Fruit fly (Drosophila melanogaster) whole organism, embryonic: ENCODE results near the gene Phae1.

Experiments
- Abd-B ChIP-seq: fragments of 200-800 bp; sonication (Bioruptor generic); optimal IDR thresholded peaks from 2 replicates; lab custom pipeline; 2018; ENCODE audit warnings: missing biosample characterization, mild to moderate bottlenecking, missing genetic modification characterization, moderate library complexity
- C15 ChIP-seq: fragments of 200-800 bp; sonication (Bioruptor generic); IDR thresholded peaks from 3 replicates; pipeline ENCODE4 v1.3.6; 2022; ENCODE audit warnings: missing biosample characterization, missing genetic modification characterization
- CG10366 ChIP-seq: fragments of 200-800 bp; sonication (Bioruptor generic); IDR thresholded peaks from 2 replicates; pipeline ENCODE4 v1.3.6; 2022; ENCODE audit warnings: missing biosample characterization, missing genetic modification characterization
- CG10462 ChIP-seq: fragments of 200-800 bp; sonication (Bioruptor generic); optimal IDR thresholded peaks from 2 replicates; lab custom pipeline; 2016; ENCODE audit warnings: missing biosample characterization, missing genetic modification characterization
- CG11085 ChIP-seq: fragments of 200-800 bp; sonication (Bioruptor generic); IDR thresholded peaks from 2 replicates; pipeline ENCODE4 v1.3.6; 2022; ENCODE audit warnings: missing biosample characterization, missing genetic modification characterization
- CG11398 ChIP-seq: fragments of 200-800 bp; sonication (Bioruptor generic); optimal IDR thresholded peaks from 2 replicates; lab custom pipeline; 2016; ENCODE audit warnings: missing biosample characterization, missing genetic modification characterization
- CG12236 ChIP-seq: fragments of 200-800 bp; sonication (Bioruptor generic); optimal IDR thresholded peaks from 2 replicates; lab custom pipeline; 2016; ENCODE audit warnings: missing biosample characterization, missing genetic modification characterization
- CG12391 ChIP-seq: fragments of 200-800 bp; sonication (Bioruptor generic); optimal IDR thresholded peaks from 3 replicates; lab custom pipeline; 2018; ENCODE audit warnings: missing biosample characterization, mild to moderate bottlenecking, missing genetic modification characterization, moderate library complexity
- CG12769 ChIP-seq: fragments of 200-800 bp; sonication (Bioruptor generic); optimal IDR thresholded peaks from 2 replicates; lab custom pipeline; 2019; ENCODE audit warnings: missing biosample characterization, mild to moderate bottlenecking, missing genetic modification characterization, moderate library complexity
- CG13624 ChIP-seq: fragments of 200-800 bp; sonication (Bioruptor generic); optimal IDR thresholded peaks from 2 replicates; lab custom pipeline; 2016; ENCODE audit warnings: missing biosample characterization, missing genetic modification characterization
- CG1603 ChIP-seq: fragments of 200-800 bp; sonication (Bioruptor generic); optimal IDR thresholded peaks from 2 replicates; lab custom pipeline; 2019; ENCODE audit warnings: missing biosample characterization, mild to moderate bottlenecking, missing genetic modification characterization, moderate library complexity
- CG17829 ChIP-seq: fragments of 200-800 bp; optimal IDR thresholded peaks from 2 replicates; lab custom pipeline; 2019; ENCODE audit warnings: missing biosample characterization, mild to moderate bottlenecking, missing genetic modification characterization, moderate library complexity
- CG1832 ChIP-seq: fragments of 200-800 bp; sonication (Bioruptor generic); optimal IDR thresholded peaks from 2 replicates; lab custom pipeline; 2017; ENCODE audit warnings: missing biosample characterization, mild to moderate bottlenecking, missing genetic modification characterization, inconsistent platforms
- CG2129 ChIP-seq: fragments of 200-800 bp; sonication (Bioruptor generic); IDR thresholded peaks from 2 replicates; pipeline ENCODE4 v1.3.6; 2022; ENCODE audit warnings: missing biosample characterization, missing genetic modification characterization; ENCODE audit not compliant: partially characterized antibody
- CG31224 ChIP-seq: fragments of 200-800 bp; sonication (Bioruptor generic); IDR thresholded peaks from 2 replicates; pipeline ENCODE4 v1.3.6; 2022; ENCODE audit warnings: missing biosample characterization, missing genetic modification characterization
- CG32532 ChIP-seq: fragments of 200-800 bp; sonication (Bioruptor generic); IDR thresholded peaks from 2 replicates; pipeline ENCODE4 v1.3.6; 2022; ENCODE audit warnings: missing biosample characterization, missing genetic modification characterization
- CG34224 ChIP-seq: fragments of 200-800 bp; sonication (Bioruptor generic); IDR thresholded peaks from 3 replicates; pipeline ENCODE4 v1.3.6; 2022; ENCODE audit warnings: missing biosample characterization, missing genetic modification characterization; ENCODE audit not compliant: partially characterized antibody
- CG4328 ChIP-seq: fragments of 200-800 bp; sonication (Bioruptor generic); optimal IDR thresholded peaks from 3 replicates; lab custom pipeline; 2017; ENCODE audit warnings: missing biosample characterization, missing genetic modification reagents, missing genetic modification characterization
- CG7271 ChIP-seq: fragments of 200-800 bp; sonication (Bioruptor generic); optimal IDR thresholded peaks from 2 replicates; lab custom pipeline; 2018; ENCODE audit warnings: missing biosample characterization, mild to moderate bottlenecking, missing genetic modification characterization, moderate library complexity
- CG7556 ChIP-seq: fragments of 200-800 bp; sonication (Bioruptor generic); optimal IDR thresholded peaks from 2 replicates; lab custom pipeline; 2017; ENCODE audit warnings: missing biosample characterization, mild to moderate bottlenecking, missing genetic modification characterization
- CG8089 ChIP-seq: fragments of 200-800 bp; sonication (Bioruptor generic); optimal IDR thresholded peaks from 3 replicates; lab custom pipeline; 2016; ENCODE audit warnings: missing biosample characterization, missing genetic modification characterization
- CG8281 ChIP-seq: fragments of 200-800 bp; sonication (Bioruptor generic); optimal IDR thresholded peaks from 2 replicates; lab custom pipeline; 2018; ENCODE audit warnings: missing biosample characterization, mild to moderate bottlenecking, missing genetic modification characterization, moderate library complexity
- CG8359 ChIP-seq: fragments of 200-800 bp; sonication (Bioruptor generic); optimal IDR thresholded peaks from 2 replicates; lab custom pipeline; 2017; ENCODE audit warnings: missing biosample characterization, mild to moderate bottlenecking, missing genetic modification characterization, borderline replicate concordance
- CG9215 ChIP-seq: fragments of 200-800 bp; sonication (Bioruptor generic); IDR thresholded peaks from 2 replicates; pipeline ENCODE4 v1.3.6; 2022; ENCODE audit warnings: missing biosample characterization, missing genetic modification characterization
- CG9797 ChIP-seq: fragments of 200-800 bp; sonication (Bioruptor generic); optimal IDR thresholded peaks from 3 replicates; lab custom pipeline; 2018; ENCODE audit warnings: missing biosample characterization, mild to moderate bottlenecking, missing genetic modification characterization
- Chrac-16 ChIP-seq: fragments of 200-800 bp; sonication (Bioruptor generic); optimal IDR thresholded peaks from 3 replicates; lab custom pipeline; 2016; ENCODE audit warnings: missing biosample characterization, missing genetic modification characterization
- Dad ChIP-seq: fragments of 200-800 bp; sonication (Bioruptor generic); optimal IDR thresholded peaks from 3 replicates; lab custom pipeline; 2016; ENCODE audit warnings: missing biosample characterization, missing genetic modification characterization
- Dbx ChIP-seq: fragments of 200-800 bp; sonication (Bioruptor generic); IDR thresholded peaks from 3 replicates; pipeline ENCODE4 v1.3.6; 2022; ENCODE audit warnings: missing biosample characterization, missing genetic modification characterization
- Dref ChIP-seq: fragments of 200-800 bp; sonication (Bioruptor generic); IDR thresholded peaks from 2 replicates; pipeline ENCODE4 v1.3.6; 2022; ENCODE audit warnings: missing biosample characterization, missing genetic modification characterization
- Elba2 ChIP-seq: fragments of 200-800 bp; sonication (Bioruptor generic); optimal IDR thresholded peaks from 3 replicates; lab custom pipeline; 2016; ENCODE audit warnings: missing biosample characterization, missing genetic modification characterization
- HLH4C ChIP-seq: fragments of 200-800 bp; sonication (Bioruptor generic); IDR thresholded peaks from 3 replicates; pipeline ENCODE4 v1.3.6; 2022; ENCODE audit warnings: missing biosample characterization, missing genetic modification characterization; ENCODE audit not compliant: partially characterized antibody
- Mad ChIP-seq: fragments of 200-800 bp; sonication (Bioruptor generic); optimal IDR thresholded peaks from 2 replicates; lab custom pipeline; 2016; ENCODE audit warnings: missing biosample characterization, missing genetic modification characterization
- Meics ChIP-seq: fragments of 200-800 bp; sonication (Bioruptor generic); optimal IDR thresholded peaks from 2 replicates; lab custom pipeline; 2017; ENCODE audit warnings: missing biosample characterization, mild to moderate bottlenecking, missing genetic modification characterization
- Myb ChIP-seq: fragments of 200-800 bp; sonication (Bioruptor generic); optimal IDR thresholded peaks from 2 replicates; lab custom pipeline; 2016; ENCODE audit warnings: missing biosample characterization, missing genetic modification characterization
- aop ChIP-seq: fragments of 200-800 bp; sonication (Bioruptor generic); IDR thresholded peaks from 2 replicates; pipeline ENCODE4 v1.3.6; 2022; ENCODE audit warnings: missing biosample characterization, missing genetic modification characterization
- bowl ChIP-seq: fragments of 200-800 bp; sonication (Bioruptor generic); IDR thresholded peaks from 2 replicates; pipeline ENCODE4 v1.3.6; 2022; ENCODE audit warnings: missing biosample characterization, missing genetic modification characterization
- emc ChIP-seq: fragments of 200-800 bp; sonication (Bioruptor generic); optimal IDR thresholded peaks from 2 replicates; lab custom pipeline; 2016; ENCODE audit warnings: missing biosample characterization, missing genetic modification characterization
- gt ChIP-seq: fragments of 200-800 bp; sonication (Bioruptor generic); IDR thresholded peaks from 2 replicates; pipeline ENCODE4 v1.3.6; 2022; ENCODE audit warnings: missing biosample characterization, missing genetic modification characterization
- hth ChIP-seq: fragments of >200 bp; optimal IDR thresholded peaks from 2 replicates; lab custom pipeline; 2017; ENCODE audit warnings: inconsistent platforms
- pho ChIP-seq: fragments of 200-800 bp; sonication (Bioruptor generic); optimal IDR thresholded peaks from 2 replicates; lab custom pipeline; 2016; ENCODE audit warnings: missing biosample characterization, missing genetic modification characterization
- phol ChIP-seq: fragments of 200-800 bp; sonication (Bioruptor generic); optimal IDR thresholded peaks from 3 replicates; lab custom pipeline; 2018; ENCODE audit warnings: missing biosample characterization, mild to moderate bottlenecking, missing genetic modification characterization, moderate library complexity
- row ChIP-seq: fragments of 200-800 bp; sonication (Bioruptor generic); IDR thresholded peaks from 3 replicates; pipeline ENCODE4 v1.3.6; 2022; ENCODE audit warnings: missing biosample characterization, missing genetic modification characterization
- sd ChIP-seq: fragments of 200-800 bp; sonication (Bioruptor generic); optimal IDR thresholded peaks from 3 replicates; lab custom pipeline; 2018; ENCODE audit warnings: missing biosample characterization, mild to moderate bottlenecking, missing genetic modification characterization, moderate library complexity
- sens-2 ChIP-seq: fragments of 200-800 bp; sonication (Bioruptor generic); IDR thresholded peaks from 2 replicates; pipeline ENCODE4 v1.3.6; 2022; ENCODE audit warnings: missing biosample characterization, missing genetic modification characterization
- sima ChIP-seq: fragments of 200-800 bp; sonication (Bioruptor generic); optimal IDR thresholded peaks from 2 replicates; lab custom pipeline; 2016; ENCODE audit warnings: missing biosample characterization, missing genetic modification characterization
- slou ChIP-seq: fragments of 200-800 bp; sonication (Bioruptor generic); optimal IDR thresholded peaks from 3 replicates; lab custom pipeline; 2016; ENCODE audit warnings: missing biosample characterization, missing genetic modification characterization
- sug ChIP-seq: fragments of 200-800 bp; optimal IDR thresholded peaks from 2 replicates; lab custom pipeline; 2019; ENCODE audit warnings: missing biosample characterization, mild to moderate bottlenecking, missing genetic modification characterization, moderate library complexity
- vnd ChIP-seq: fragments of 200-800 bp; sonication (Bioruptor generic); IDR thresholded peaks from 3 replicates; pipeline ENCODE4 v1.3.6; 2022; ENCODE audit warnings: missing biosample characterization, missing genetic modification characterization; ENCODE audit not compliant: partially characterized antibody

Phae1 gene

dm6 chr2L:12103231-12104210 lies 5.7 kb upstream of the Phae1 start, which contains the start of the genes Patsas and ThrRS (continued):
- TF ChIP-seq row (peak; percentile 95), emc (GFP tag; lab: Kevin White, UChicago) (peak; percentile 61), sd (tag; lab: Kevin White, UChicago) (peak; percentile 61), CG12391 (tag; lab: Kevin White, UChicago) (peak; percentile 92), CG10366 (GFP tag; lab: Robert Waterston, UW) (peak; percentile 78), CG7556 (GFP tag; lab: Kevin White, UChicago) (peak; percentile 81), CG1603 (tag; lab: Kevin White, UChicago) (peak; percentile 65), Chrac-16 (GFP tag; lab: Kevin White, UChicago) (peak; percentile 85), hth (no peak), CG1832 (GFP tag; lab: Kevin White, UChicago) (no peak), CG34224 (no peak), sug (tag; lab: Kevin White, UChicago) (peak; percentile 86), CG9215 (GFP tag; lab: Robert Waterston, UW) (peak; percentile 95), CG7271 (tag; lab: Kevin White, UChicago) (peak; percentile 47), Abd-B (GFP tag; lab: Kevin White, UChicago) (peak; percentile 96), CG31224 (peak; percentile 67), aop (peak; percentile 53; the same call in 1 of the 2 replicates), Elba2 (peak; percentile 63), CG8281 (tag; lab: Kevin White, UChicago) (peak; percentile 68), CG2129 (GFP tag; lab: Robert Waterston, UW) (no peak), sima (peak; percentile 36), gt (GFP tag; lab: Robert Waterston, UW) (peak; percentile 53; the same call in 1 of the 2 replicates), Myb (peak; percentile 66), Mad (peak; percentile 54), HLH4C (no peak), CG11398 (no peak), CG10462 (GFP tag; lab: Kevin White, UChicago) (peak; percentile 73), Meics (GFP tag; lab: Kevin White, UChicago) (peak; percentile 87), vnd (GFP tag; lab: Robert Waterston, UW) (no peak), CG4328 (GFP tag; lab: Kevin White, UChicago) (peak; percentile 71), CG12769 (tag; lab: Kevin White, UChicago) (no peak), Dref (GFP tag; lab: Robert Waterston, UW) (peak; percentile 33; the same call in 1 of the 2 replicates), sens-2 (peak; percentile 23; the same call in 1 of the 2 replicates), CG11085 (GFP tag; lab: Robert Waterston, UW) (peak; percentile 75), bowl (GFP tag; lab: Robert Waterston, UW) (peak; percentile 59; the same call in 1 of the 2 replicates), CG32532 (GFP tag; lab: Robert Waterston, UW) (peak; percentile 88), CG8359 (GFP tag; lab: Kevin White, UChicago) (peak; percentile 14), pho (GFP tag; lab: Kevin White, UChicago) (peak; percentile 62), Dbx (GFP tag; lab: Robert Waterston, UW) (peak; percentile 84), phol (tag; lab: Kevin White, UChicago) (peak; percentile 93), CG9797 (GFP tag; lab: Kevin White, UChicago) (peak; percentile 70), CG17829 (tag; lab: Kevin White, UChicago) (peak; percentile 84), CG12236 (GFP tag; lab: Kevin White, UChicago) (no peak), CG8089 (GFP tag; lab: Kevin White, UChicago) (peak; percentile 71), C15 (peak; percentile 52; the same call in 1 of the 3 replicates), Dad (GFP tag; lab: Kevin White, UChicago) (peak; percentile 71), slou (GFP tag; lab: Kevin White, UChicago) (peak; percentile 82), CG13624 (GFP tag; lab: Kevin White, UChicago) (peak; percentile 78)
